Fruit fly (Drosophila melanogaster): ENCODE measurements around the gene slou.

Gene slou

DNA sequence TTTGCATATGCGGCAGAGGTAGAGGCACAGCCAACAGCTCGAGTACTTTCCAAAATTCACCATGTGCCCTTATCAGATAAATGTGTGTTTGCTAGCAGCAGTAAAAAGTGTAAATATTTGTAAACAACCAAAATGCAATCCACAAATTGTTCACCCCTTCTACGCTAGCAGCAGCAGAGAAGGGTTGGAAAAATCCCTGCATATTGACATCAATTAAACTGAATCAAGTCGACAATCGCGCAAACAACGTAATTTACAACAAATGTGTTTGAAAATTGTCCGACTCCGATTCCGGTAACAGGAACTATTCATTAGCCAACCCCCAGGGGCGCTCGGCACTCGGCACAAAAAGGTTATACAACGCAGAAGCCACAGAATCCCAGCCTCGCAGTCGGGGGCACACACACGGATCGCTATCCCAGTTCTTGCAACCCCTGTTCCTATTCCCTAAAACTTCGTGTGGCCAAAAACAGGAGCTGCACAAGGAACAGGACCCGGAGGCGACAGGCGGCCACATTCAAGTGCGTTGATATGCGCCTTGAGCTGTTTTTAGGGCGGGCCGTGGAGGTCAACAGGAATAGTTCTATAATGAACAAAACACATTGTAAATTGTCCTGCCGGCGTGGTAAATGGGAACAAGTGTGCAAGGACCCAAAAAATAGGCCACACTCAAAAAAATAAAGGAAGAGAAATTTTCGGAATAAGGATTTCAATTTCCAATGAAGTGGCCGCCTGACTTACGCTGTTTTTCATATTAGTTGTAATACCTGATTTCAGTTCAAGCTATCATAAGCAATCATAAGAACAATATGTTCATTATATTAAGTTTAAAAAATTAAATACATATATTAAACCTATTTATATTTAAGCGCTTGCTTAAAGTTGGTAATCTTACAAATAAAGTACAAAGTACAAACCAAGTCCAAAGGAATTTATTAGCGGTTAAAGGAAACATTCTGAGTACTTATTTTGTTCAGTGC, 22.0 kb downstream of the slou start (continued):
- TF ChIP-seq Spps (tag; optimal IDR thresholded peaks at IDR 0.05) (no peak), jumu (GFP tag; optimal IDR thresholded peaks at IDR 0.05) (no peak), CG4617 (GFP tag; optimal IDR thresholded peaks at IDR 0.05; ENCODE audit: borderline replicate concordance) (no peak), CG2202 (tag; optimal IDR thresholded peaks at IDR 0.05) (no peak), CG15514 (GFP tag; optimal IDR thresholded peaks at IDR 0.05) (no peak), Kr (GFP tag; optimal IDR thresholded peaks at IDR 0.05) (peak; percentile 85), Scr (GFP tag; IDR thresholded peaks at IDR 0.05; ENCODE audit: partially characterized antibody) (no peak), fd102C (GFP tag; optimal IDR thresholded peaks at IDR 0.05) (peak; percentile 36), sens (GFP tag) (peak; percentile 37), crc (GFP tag; optimal IDR thresholded peaks at IDR 0.05) (no peak), CoRest (tag; optimal IDR thresholded peaks at IDR 0.05) (peak; percentile 6), CG18764 (GFP tag; optimal IDR thresholded peaks at IDR 0.05) (no peak), NC2β (GFP tag; optimal IDR thresholded peaks at IDR 0.05) (no peak), Lhr (GFP tag; optimal IDR thresholded peaks at IDR 0.05) (no peak), CG1603 (tag; optimal IDR thresholded peaks at IDR 0.05) (no peak), CG1647 (GFP tag; optimal IDR thresholded peaks at IDR 0.05) (no peak), so (GFP tag; IDR thresholded peaks at IDR 0.05) (no peak), CG17359 (tag; optimal IDR thresholded peaks at IDR 0.05) (no peak), CG12391 (tag; optimal IDR thresholded peaks at IDR 0.05) (peak; percentile 25), shn (GFP tag; optimal IDR thresholded peaks at IDR 0.05) (no peak), sim (GFP tag; IDR thresholded peaks at IDR 0.05) (no peak), bbx (GFP tag; IDR thresholded peaks at IDR 0.05; ENCODE audit: partially characterized antibody) (no peak), CG3407 (GFP tag; optimal IDR thresholded peaks at IDR 0.05) (no peak), prd (optimal IDR thresholded peaks at IDR 0.05) (no peak), prd (GFP tag; IDR thresholded peaks at IDR 0.05) (no peak), Doc3 (GFP tag; IDR thresholded peaks at IDR 0.05; ENCODE audit: partially characterized antibody) (no peak), ro (GFP tag; IDR thresholded peaks at IDR 0.05) (no peak), Abd-B (GFP tag; optimal IDR thresholded peaks at IDR 0.05) (no peak), CG17361 (GFP tag; IDR thresholded peaks at IDR 0.05) (peak; percentile 55; the same call in 2 of the 3 replicates), zfh1 (GFP tag; IDR thresholded peaks at IDR 0.05) (no peak), ems (GFP tag; optimal IDR thresholded peaks at IDR 0.05) (no peak), pum (GFP tag; optimal IDR thresholded peaks at IDR 0.05) (no peak), zen2 (GFP tag; IDR thresholded peaks at IDR 0.05; ENCODE audit: partially characterized antibody) (no peak), E2f1 (GFP tag; IDR thresholded peaks at IDR 0.05) (no peak), CG30020 (tag; optimal IDR thresholded peaks at IDR 0.05) (no peak), usp (GFP tag; optimal IDR thresholded peaks at IDR 0.05) (no peak), gro (GFP tag; optimal IDR thresholded peaks at IDR 0.05) (no peak), dmrt99B (tag; optimal IDR thresholded peaks at IDR 0.05) (peak; percentile 21), grn (GFP tag; optimal IDR thresholded peaks at IDR 0.05) (no peak), Aef1 (GFP tag; IDR thresholded peaks at IDR 0.05) (no peak), ranshi (GFP tag; IDR thresholded peaks at IDR 0.05) (no peak), CG8281 (tag; optimal IDR thresholded peaks at IDR 0.05) (peak; percentile 84), Nf-YC (tag; optimal IDR thresholded peaks at IDR 0.05) (no peak), CG4424 (GFP tag; optimal IDR thresholded peaks at IDR 0.05) (peak; percentile 18), CG10654 (GFP tag; optimal IDR thresholded peaks at IDR 0.05) (no peak), CG32772 (GFP tag; IDR thresholded peaks at IDR 0.05) (no peak), CG6272 (GFP tag; IDR thresholded peaks at IDR 0.05) (no peak), CG8089 (GFP tag; optimal IDR thresholded peaks at IDR 0.05) (no peak), Taf1 (GFP tag; IDR thresholded peaks at IDR 0.05) (no peak), Sox100B (GFP tag; optimal IDR thresholded peaks at IDR 0.05) (peak; percentile 23)

All from whole organism, embryonic.